Fruit fly (Drosophila melanogaster) Kc167 (cell line): ENCODE results near the gene pps.

Experiments used
- psq ChIP-seq: fragments of >200 bp; optimal IDR thresholded peaks from 2 replicates; lab custom pipeline; 2017; ENCODE audit warnings: missing external identifiers
- ttk ChIP-seq: sonication (Bioruptor generic); optimal IDR thresholded peaks from 2 replicates; lab custom pipeline; 2017; ENCODE audit warnings: missing external identifiers

DNA sequence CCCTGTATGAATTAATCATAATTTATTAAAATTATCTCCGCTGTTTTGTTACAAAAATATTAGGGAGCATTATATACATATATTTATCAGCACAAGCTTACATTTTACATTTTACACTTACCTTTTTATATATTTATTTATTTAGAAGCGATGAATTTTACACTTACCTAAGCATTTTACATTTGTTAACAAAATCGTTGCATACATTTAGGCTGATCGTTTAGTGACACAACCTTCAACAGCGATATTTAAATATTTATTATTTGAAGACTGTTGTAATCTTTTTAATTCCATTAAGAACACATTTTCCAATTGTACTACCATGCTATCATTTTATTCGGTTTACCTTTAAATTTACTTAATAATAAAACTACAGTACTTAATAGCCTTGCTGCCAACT is 29.8 kb upstream of the pps start:
- TF ChIP-seq ttk (no peak), psq (lab: Kevin White, UChicago) (no peak)
